Worm (Caenorhabditis elegans) whole organism, L3 larva: Measurements from ENCODE around the gene srbc-19.

Experiments
- R02D3.7 ChIP-seq: fragments of 150-350 bp; optimal IDR thresholded peaks from 2 replicates; lab custom pipeline; 2014; ENCODE audit warnings: missing biosample characterization, missing genetic modification characterization
- fos-1 ChIP-seq: fragments of 150-350 bp; optimal IDR thresholded peaks from 2 replicates; lab custom pipeline; 2014; ENCODE audit warnings: missing biosample characterization, missing genetic modification characterization
- nhr-28 ChIP-seq: fragments of 150-350 bp; optimal IDR thresholded peaks from 2 replicates; lab custom pipeline; 2014; ENCODE audit warnings: missing biosample characterization, missing genetic modification characterization

ce11 chrV:2146795-2147194 is 19.8 kb downstream of the srbc-19 start, which contains the start of gene srbc-20:
- no peak for TF ChIP-seq R02D3.7 (tag; lab: Kevin White, UChicago)
- no peak for TF ChIP-seq nhr-28 (tag; lab: Kevin White, UChicago)
- no peak for TF ChIP-seq fos-1 (tag; lab: Kevin White, UChicago)
